Fruit fly (Drosophila melanogaster) whole organism, embryonic: Measurements from ENCODE around the gene CG33969.

Source experiments
- B-H2 ChIP-seq: fragments of 200-800 bp; sonication (Bioruptor generic); optimal IDR thresholded peaks from 2 replicates; lab custom pipeline; 2018; ENCODE audit warnings: missing biosample characterization, mild to moderate bottlenecking, missing genetic modification characterization
- CG10147 ChIP-seq: fragments of 200-800 bp; sonication (Bioruptor generic); optimal IDR thresholded peaks from 2 replicates; lab custom pipeline; 2019; ENCODE audit warnings: missing biosample characterization, mild to moderate bottlenecking, missing genetic modification characterization, moderate library complexity
- CG1024 ChIP-seq: fragments of 200-800 bp; sonication (Bioruptor generic); IDR thresholded peaks from 2 replicates; pipeline ENCODE4 v1.3.6; 2022; ENCODE audit warnings: missing biosample characterization, missing genetic modification characterization
- CG10543 ChIP-seq: fragments of 200-800 bp; sonication (Bioruptor generic); optimal IDR thresholded peaks from 3 replicates; lab custom pipeline; 2017; ENCODE audit warnings: missing biosample characterization, mild to moderate bottlenecking, missing genetic modification characterization, moderate library complexity
- CG11247 ChIP-seq: fragments of 200-800 bp; sonication (Bioruptor generic); IDR thresholded peaks from 2 replicates; pipeline ENCODE4 v1.3.6; 2022; ENCODE audit warnings: missing biosample characterization, missing genetic modification characterization
- CG11695 ChIP-seq: fragments of 200-800 bp; sonication (Bioruptor generic); IDR thresholded peaks from 3 replicates; pipeline ENCODE4 v1.3.6; 2022; ENCODE audit warnings: missing biosample characterization, missing genetic modification characterization
- CG1233 ChIP-seq: fragments of 200-800 bp; sonication (Bioruptor generic); optimal IDR thresholded peaks from 4 replicates; lab custom pipeline; 2018; ENCODE audit warnings: missing biosample characterization, mild to moderate bottlenecking, missing genetic modification characterization
- CG12942 ChIP-seq: fragments of 200-800 bp; sonication (Bioruptor generic); optimal IDR thresholded peaks from 3 replicates; lab custom pipeline; 2016; ENCODE audit warnings: missing biosample characterization, missing genetic modification characterization
- CG13894 ChIP-seq: fragments of 200-800 bp; sonication (Bioruptor generic); optimal IDR thresholded peaks from 3 replicates; lab custom pipeline; 2018; ENCODE audit warnings: missing biosample characterization, mild to moderate bottlenecking, missing genetic modification characterization, moderate library complexity
- CG14710 ChIP-seq: fragments of 200-800 bp; sonication (Bioruptor generic); optimal IDR thresholded peaks from 3 replicates; lab custom pipeline; 2019; ENCODE audit warnings: missing biosample characterization, mild to moderate bottlenecking, missing genetic modification characterization, moderate library complexity
- CG14965 ChIP-seq: fragments of 200-800 bp; sonication (Bioruptor generic); optimal IDR thresholded peaks from 2 replicates; lab custom pipeline; 2016; ENCODE audit warnings: missing biosample characterization, missing genetic modification characterization, borderline replicate concordance
- CG15601 ChIP-seq: fragments of 200-800 bp; sonication (Bioruptor generic); optimal IDR thresholded peaks from 3 replicates; lab custom pipeline; 2019; ENCODE audit warnings: missing biosample characterization, mild to moderate bottlenecking, missing genetic modification characterization, moderate library complexity
- CG17359 ChIP-seq: fragments of 200-800 bp; sonication (Bioruptor generic); optimal IDR thresholded peaks from 3 replicates; lab custom pipeline; 2018; ENCODE audit warnings: missing biosample characterization, mild to moderate bottlenecking, missing genetic modification characterization, moderate library complexity
- CG31224 ChIP-seq: fragments of 200-800 bp; sonication (Bioruptor generic); IDR thresholded peaks from 2 replicates; pipeline ENCODE4 v1.3.6; 2022; ENCODE audit warnings: missing biosample characterization, missing genetic modification characterization
- CG3163 ChIP-seq: fragments of 200-800 bp; sonication (Bioruptor generic); optimal IDR thresholded peaks from 3 replicates; lab custom pipeline; 2016; ENCODE audit warnings: missing biosample characterization, missing genetic modification characterization
- CG3726 ChIP-seq: fragments of 200-800 bp; sonication (Bioruptor generic); IDR thresholded peaks from 3 replicates; pipeline ENCODE4, ENCODE4 v1.3.6; 2022; ENCODE audit warnings: missing biosample characterization, missing genetic modification characterization
- CG3838 ChIP-seq: fragments of 200-800 bp; sonication (Bioruptor generic); optimal IDR thresholded peaks from 3 replicates; lab custom pipeline; 2016; ENCODE audit warnings: missing biosample characterization, missing genetic modification characterization
- CG42726 ChIP-seq: fragments of 200-800 bp; sonication (Bioruptor generic); IDR thresholded peaks from 2 replicates; pipeline ENCODE4 v1.3.6; 2022; ENCODE audit warnings: missing biosample characterization, missing genetic modification characterization; ENCODE audit not compliant: partially characterized antibody
- CG5245 ChIP-seq: fragments of 200-800 bp; sonication (Bioruptor generic); optimal IDR thresholded peaks from 3 replicates; lab custom pipeline; 2016; ENCODE audit warnings: missing biosample characterization, missing genetic modification characterization
- CG6765 ChIP-seq: fragments of 200-800 bp; sonication (Bioruptor generic); optimal IDR thresholded peaks from 3 replicates; lab custom pipeline; 2017; ENCODE audit warnings: missing biosample characterization, mild to moderate bottlenecking, missing genetic modification characterization
- CG7786 ChIP-seq: fragments of 200-800 bp; sonication (Bioruptor generic); optimal IDR thresholded peaks from 2 replicates; lab custom pipeline; 2016; ENCODE audit warnings: missing biosample characterization, missing genetic modification characterization
- CG9437 ChIP-seq: fragments of 200-800 bp; sonication (Bioruptor generic); optimal IDR thresholded peaks from 2 replicates; lab custom pipeline; 2018; ENCODE audit warnings: missing biosample characterization, mild to moderate bottlenecking, missing genetic modification characterization
- D19B ChIP-seq: fragments of 200-800 bp; sonication (Bioruptor generic); optimal IDR thresholded peaks from 2 replicates; lab custom pipeline; 2017; ENCODE audit warnings: missing biosample characterization, mild to moderate bottlenecking, missing genetic modification characterization
- E2f2 ChIP-seq: fragments of 200-800 bp; sonication (Bioruptor generic); IDR thresholded peaks from 2 replicates; pipeline ENCODE4 v1.3.6; 2022; ENCODE audit warnings: missing biosample characterization, missing genetic modification characterization
- Gug ChIP-seq: fragments of 200-800 bp; sonication (Bioruptor generic); IDR thresholded peaks from 4 replicates; pipeline ENCODE4 v1.3.6; 2022; ENCODE audit warnings: missing biosample characterization, missing genetic modification characterization
- Hr3 ChIP-seq: fragments of 200-800 bp; sonication (Bioruptor generic); optimal IDR thresholded peaks from 3 replicates; lab custom pipeline; 2016; ENCODE audit warnings: missing biosample characterization, missing genetic modification characterization
- Hr51 ChIP-seq, 2 experiments: fragments of 200-800 bp; sonication (Bioruptor generic); optimal IDR thresholded peaks; 2 replicates in 1 of 2; 3 replicates in 1 of 2; lab custom pipeline; 2016 to 2018; ENCODE audit warnings: missing biosample characterization in 2 of 2, missing genetic modification characterization in 2 of 2, mild to moderate bottlenecking in 1 of 2, moderate library complexity in 1 of 2
- MTF-1 ChIP-seq: fragments of 200-800 bp; sonication (Bioruptor generic); optimal IDR thresholded peaks from 2 replicates; lab custom pipeline; 2018; ENCODE audit warnings: missing biosample characterization, mild to moderate bottlenecking, missing genetic modification characterization, borderline replicate concordance
- Mes4 ChIP-seq: fragments of 200-800 bp; sonication (Bioruptor generic); optimal IDR thresholded peaks from 2 replicates; lab custom pipeline; 2016; ENCODE audit warnings: missing biosample characterization, missing genetic modification characterization
- NC2α ChIP-seq: fragments of 200-800 bp; sonication (Bioruptor generic); optimal IDR thresholded peaks from 2 replicates; lab custom pipeline; 2016; ENCODE audit warnings: missing biosample characterization, missing genetic modification characterization
- NfI ChIP-seq: fragments of 200-800 bp; sonication (Bioruptor generic); optimal IDR thresholded peaks from 3 replicates; lab custom pipeline; 2018; ENCODE audit warnings: missing biosample characterization, mild to moderate bottlenecking, missing genetic modification characterization, moderate library complexity
- PHDP ChIP-seq: fragments of 200-800 bp; sonication (Bioruptor generic); optimal IDR thresholded peaks from 3 replicates; lab custom pipeline; 2018; ENCODE audit warnings: missing biosample characterization, mild to moderate bottlenecking, missing genetic modification characterization, moderate library complexity
- Rfx ChIP-seq: fragments of 200-800 bp; sonication (Bioruptor generic); IDR thresholded peaks from 2 replicates; pipeline ENCODE4 v1.3.6; 2022; ENCODE audit warnings: missing biosample characterization, missing genetic modification characterization
- Ssrp ChIP-seq: fragments of 200-800 bp; sonication (Bioruptor generic); optimal IDR thresholded peaks from 2 replicates; lab custom pipeline; 2018; ENCODE audit warnings: missing biosample characterization, mild to moderate bottlenecking, missing genetic modification characterization, moderate library complexity
- TFAM ChIP-seq: fragments of 200-800 bp; sonication (Bioruptor generic); optimal IDR thresholded peaks from 2 replicates; lab custom pipeline; 2017; ENCODE audit warnings: missing biosample characterization, missing genetic modification characterization, inconsistent platforms
- Usf ChIP-seq: fragments of 200-800 bp; sonication (Bioruptor generic); optimal IDR thresholded peaks from 2 replicates; lab custom pipeline; 2017; ENCODE audit warnings: missing genotype, missing biosample characterization, missing genetic modification characterization
- crc ChIP-seq: fragments of 200-800 bp; sonication (Bioruptor generic); optimal IDR thresholded peaks from 2 replicates; lab custom pipeline; 2016; ENCODE audit warnings: missing biosample characterization, missing genetic modification characterization
- crp ChIP-seq, 2 experiments: fragments of 200-800 bp; sonication (Bioruptor generic); optimal IDR thresholded peaks; 2 replicates in 1 of 2; 3 replicates in 1 of 2; lab custom pipeline; 2017; ENCODE audit warnings: missing biosample characterization in 2 of 2, missing genetic modification characterization in 2 of 2, mild to moderate bottlenecking in 1 of 2, moderate library complexity in 1 of 2
- eyg ChIP-seq: fragments of 200-800 bp; sonication (Bioruptor generic); optimal IDR thresholded peaks from 3 replicates; lab custom pipeline; 2016; ENCODE audit warnings: missing biosample characterization, missing genetic modification characterization
- fu2 ChIP-seq: fragments of 200-800 bp; sonication (Bioruptor generic); optimal IDR thresholded peaks from 2 replicates; lab custom pipeline; 2016; ENCODE audit warnings: missing biosample characterization, missing genetic modification characterization
- grau ChIP-seq: fragments of 200-800 bp; optimal IDR thresholded peaks from 3 replicates; lab custom pipeline; 2019; ENCODE audit warnings: missing biosample characterization, mild to moderate bottlenecking, missing genetic modification characterization, moderate library complexity
- ham ChIP-seq: fragments of 200-800 bp; sonication (Bioruptor generic); IDR thresholded peaks from 2 replicates; pipeline ENCODE4 v1.3.6; 2022; ENCODE audit warnings: missing biosample characterization, missing genetic modification characterization
- lilli ChIP-seq: fragments of 200-800 bp; sonication (Bioruptor generic); optimal IDR thresholded peaks from 3 replicates; lab custom pipeline; 2016; ENCODE audit warnings: missing biosample characterization, missing genetic modification characterization
- ranshi ChIP-seq: fragments of 200-800 bp; sonication (Bioruptor generic); IDR thresholded peaks from 2 replicates; pipeline ENCODE4 v1.3.6; 2022; ENCODE audit warnings: missing biosample characterization, missing genetic modification characterization
- sqz ChIP-seq: fragments of 200-800 bp; sonication (Bioruptor generic); optimal IDR thresholded peaks from 3 replicates; lab custom pipeline; 2018; ENCODE audit warnings: missing biosample characterization, mild to moderate bottlenecking, missing genetic modification characterization
- tgo ChIP-seq: fragments of 200-800 bp; sonication (Bioruptor generic); IDR thresholded peaks from 3 replicates; pipeline ENCODE4 v1.3.6; 2022; ENCODE audit warnings: missing biosample characterization, missing genetic modification characterization
- tup ChIP-seq: fragments of 200-800 bp; sonication (Bioruptor generic); optimal IDR thresholded peaks from 2 replicates; lab custom pipeline; 2016; ENCODE audit warnings: missing biosample characterization, mild to moderate bottlenecking, missing genetic modification characterization, moderate library complexity
- unpg ChIP-seq: fragments of 200-800 bp; sonication (Bioruptor generic); optimal IDR thresholded peaks from 3 replicates; lab custom pipeline; 2018; ENCODE audit warnings: missing biosample characterization, mild to moderate bottlenecking, missing genetic modification characterization, moderate library complexity
- zfh2 ChIP-seq: fragments of 200-800 bp; sonication (Bioruptor generic); optimal IDR thresholded peaks from 2 replicates; lab custom pipeline; 2016; ENCODE audit warnings: missing biosample characterization, missing genetic modification characterization

CG33969 gene

dm6 chr3L:20384086-20384810 lies 9.1 kb downstream of the CG33969 start, which contains the start of the genes CG5498 and fbl (continued):
- TF ChIP-seq Mes4 (peak; percentile 6), Hr3 (GFP tag; lab: Kevin White, UChicago) (peak; percentile 64), lilli (GFP tag; lab: Kevin White, UChicago) (peak; percentile 83), grau (tag; lab: Kevin White, UChicago) (peak; percentile 77), CG6765 (GFP tag; lab: Kevin White, UChicago) (peak; percentile 52), NC2α (GFP tag; lab: Kevin White, UChicago) (no peak), CG7786 (peak; percentile 38), CG12942 (GFP tag; lab: Kevin White, UChicago) (peak; percentile 38), eyg (no peak), CG5245 (GFP tag; lab: Kevin White, UChicago) (peak; percentile 56), zfh2 (GFP tag; lab: Kevin White, UChicago) (peak; percentile 45), CG10147 (GFP tag; lab: Kevin White, UChicago) (peak; percentile 36), unpg (peak; percentile 65), B-H2 (GFP tag; lab: Kevin White, UChicago) (peak; percentile 70), CG31224 (GFP tag; lab: Robert Waterston, UW) (no peak), CG14710 (peak; percentile 85), CG3726 (GFP tag; lab: Robert Waterston, UW) (no peak), CG14965 (GFP tag; lab: Kevin White, UChicago) (no peak), tup (GFP tag; lab: Kevin White, UChicago) (no peak), CG1024 (GFP tag; lab: Robert Waterston, UW) (0 out of 2 replicates have a peak, but pooled peaks have one; percentile 9), fu2 (GFP tag; lab: Kevin White, UChicago) (no peak), crp (GFP tag; optimal IDR thresholded peaks at IDR 0.05; lab: Kevin White, UChicago) (peak; percentile 21 to 88), CG3163 (no peak), Gug (GFP tag; lab: Robert Waterston, UW) (no peak), CG42726 (0 out of 2 replicates have a peak, but pooled peaks have one; percentile 15), CG17359 (peak; percentile 56), Rfx (peak; percentile 64), E2f2 (GFP tag; lab: Robert Waterston, UW) (peak; percentile 51; the same call in 1 of the 2 replicates), CG13894 (tag; lab: Kevin White, UChicago) (peak; percentile 63), MTF-1 (no peak), CG15601 (tag; lab: Kevin White, UChicago) (peak; percentile 56), CG10543 (GFP tag; lab: Kevin White, UChicago) (peak; percentile 74), ranshi (peak; percentile 29; the same call in 1 of the 2 replicates), tgo (GFP tag; lab: Robert Waterston, UW) (peak; percentile 27; the same call in 1 of the 3 replicates), CG11247 (GFP tag; lab: Robert Waterston, UW) (0 out of 2 replicates have a peak, but pooled peaks have one; percentile 22), PHDP (peak; percentile 70), Hr51 (GFP tag; optimal IDR thresholded peaks at IDR 0.05; lab: Kevin White, UChicago) (peak; percentile 57 to 70), CG11695 (peak; percentile 65; the same call in 2 of the 3 replicates), ham (no peak), crc (GFP tag; lab: Kevin White, UChicago) (no peak), TFAM (GFP tag; lab: Kevin White, UChicago) (no peak), sqz (no peak), CG1233 (peak; percentile 17), CG3838 (GFP tag; lab: Kevin White, UChicago) (no peak), D19B (GFP tag; lab: Kevin White, UChicago) (peak; percentile 35), NfI (peak; percentile 63), Ssrp (peak; percentile 32), CG9437 (GFP tag; lab: Kevin White, UChicago) (peak; percentile 52), Usf (GFP tag; lab: Kevin White, UChicago) (peak; percentile 4)
